Fruit fly (Drosophila melanogaster) whole organism: ENCODE measurements around the gene SkpD.

Source experiments
- CG8478 ChIP-seq: fragments of >200 bp; optimal IDR thresholded peaks from 2 replicates; lab custom pipeline; 2018; ENCODE audit warnings: inconsistent platforms
- EcR ChIP-seq, 2 experiments: fragments of >200 bp; optimal IDR thresholded peaks; 2 replicates each; lab custom pipeline; 2017; ENCODE audit warnings: missing biosample characterization in 2 of 2, missing genetic modification characterization in 2 of 2, missing genetic modification reagents in 2 of 2
- pan ChIP-seq: fragments of >200 bp; optimal IDR thresholded peaks from 2 replicates; lab custom pipeline; 2017
- psq ChIP-seq: fragments of >200 bp; optimal IDR thresholded peaks from 2 replicates; lab custom pipeline; 2017
- usp ChIP-seq: fragments of >200 bp; optimal IDR thresholded peaks from 2 replicates; lab custom pipeline; 2017; ENCODE audit warnings: missing biosample characterization, missing genetic modification characterization, mixed read lengths

- TF ChIP-seq psq (no peak), usp (no peak), EcR (GFP tag; optimal IDR thresholded peaks at IDR 0.05; lab: Kevin White, UChicago) (no peak), CG8478 (no peak), pan (no peak)
Measured at dm6 chrX:19845557-19846072, 33.1 kb downstream of the SkpD start.
